Fruit fly (Drosophila melanogaster) whole organism, embryonic: Measurements from ENCODE around the gene Lerp.

Source experiments
- ATbp ChIP-seq: fragments of 200-800 bp; sonication (Bioruptor generic); optimal IDR thresholded peaks from 2 replicates; lab custom pipeline; 2017; ENCODE audit warnings: missing biosample characterization, mild to moderate bottlenecking, missing genetic modification characterization, missing genetic modification reagents
- Atf3 ChIP-seq: fragments of 200-800 bp; sonication (Bioruptor generic); optimal IDR thresholded peaks from 3 replicates; lab custom pipeline; 2016; ENCODE audit warnings: missing biosample characterization, missing genetic modification characterization
- BEAF-32 ChIP-seq: fragments of 200-800 bp; sonication (Bioruptor generic); optimal IDR thresholded peaks from 3 replicates; lab custom pipeline; 2017; ENCODE audit warnings: missing biosample characterization, missing genetic modification characterization, mild to moderate bottlenecking, moderate library complexity, missing genetic modification reagents
- Bgb ChIP-seq: fragments of 200-800 bp; sonication (Bioruptor generic); IDR thresholded peaks from 2 replicates; pipeline ENCODE4 v1.3.6; 2022; ENCODE audit warnings: missing biosample characterization, missing genetic modification characterization; ENCODE audit not compliant: partially characterized antibody
- CG10147 ChIP-seq: fragments of 200-800 bp; sonication (Bioruptor generic); optimal IDR thresholded peaks from 2 replicates; lab custom pipeline; 2019; ENCODE audit warnings: missing biosample characterization, mild to moderate bottlenecking, missing genetic modification characterization, moderate library complexity
- CG10462 ChIP-seq: fragments of 200-800 bp; sonication (Bioruptor generic); optimal IDR thresholded peaks from 2 replicates; lab custom pipeline; 2016; ENCODE audit warnings: missing biosample characterization, missing genetic modification characterization
- CG11085 ChIP-seq: fragments of 200-800 bp; sonication (Bioruptor generic); IDR thresholded peaks from 2 replicates; pipeline ENCODE4 v1.3.6; 2022; ENCODE audit warnings: missing biosample characterization, missing genetic modification characterization
- CG12391 ChIP-seq: fragments of 200-800 bp; sonication (Bioruptor generic); optimal IDR thresholded peaks from 3 replicates; lab custom pipeline; 2018; ENCODE audit warnings: missing biosample characterization, mild to moderate bottlenecking, missing genetic modification characterization, moderate library complexity
- CG14441 ChIP-seq: fragments of 200-800 bp; sonication (Bioruptor generic); IDR thresholded peaks from 2 replicates; pipeline ENCODE4 v1.3.6; 2022; ENCODE audit warnings: missing biosample characterization, missing genetic modification characterization
- CG17385 ChIP-seq: fragments of 200-800 bp; sonication (Bioruptor generic); optimal IDR thresholded peaks from 3 replicates; lab custom pipeline; 2018; ENCODE audit warnings: missing biosample characterization, mild to moderate bottlenecking, missing genetic modification characterization
- CG18262 ChIP-seq: fragments of 200-800 bp; optimal IDR thresholded peaks from 3 replicates; lab custom pipeline; 2019; ENCODE audit warnings: missing biosample characterization, mild to moderate bottlenecking, missing genetic modification characterization, moderate library complexity
- CG2712 ChIP-seq: fragments of 200-800 bp; optimal IDR thresholded peaks from 3 replicates; lab custom pipeline; 2019; ENCODE audit warnings: missing biosample characterization, mild to moderate bottlenecking, missing genetic modification characterization, moderate library complexity
- CG31365 ChIP-seq: fragments of 200-800 bp; sonication (Bioruptor generic); optimal IDR thresholded peaks from 2 replicates; lab custom pipeline; 2018; ENCODE audit warnings: missing biosample characterization, mild to moderate bottlenecking, missing genetic modification characterization
- CG32532 ChIP-seq: fragments of 200-800 bp; sonication (Bioruptor generic); IDR thresholded peaks from 2 replicates; pipeline ENCODE4 v1.3.6; 2022; ENCODE audit warnings: missing biosample characterization, missing genetic modification characterization
- CG3847 ChIP-seq: fragments of 200-800 bp; sonication (Bioruptor generic); IDR thresholded peaks from 2 replicates; pipeline ENCODE4 v1.3.6; 2022; ENCODE audit warnings: missing biosample characterization, missing genetic modification characterization
- CG4360 ChIP-seq: fragments of 200-800 bp; sonication (Bioruptor generic); IDR thresholded peaks from 2 replicates; pipeline ENCODE4 v1.3.6; 2022; ENCODE audit warnings: missing biosample characterization, missing genetic modification characterization
- CG43689 ChIP-seq: fragments of 200-800 bp; sonication (Bioruptor generic); IDR thresholded peaks from 2 replicates; pipeline ENCODE4 v1.3.6; 2022; ENCODE audit warnings: missing biosample characterization, missing genetic modification characterization
- CG7357 ChIP-seq: fragments of 200-800 bp; sonication (Bioruptor generic); IDR thresholded peaks from 3 replicates; pipeline ENCODE4 v1.3.6; 2022; ENCODE audit warnings: missing biosample characterization, missing genetic modification characterization
- CG7745 ChIP-seq: fragments of 200-800 bp; sonication (Bioruptor generic); optimal IDR thresholded peaks from 2 replicates; lab custom pipeline; 2018; ENCODE audit warnings: missing biosample characterization, mild to moderate bottlenecking, missing genetic modification characterization, moderate library complexity
- CG7786 ChIP-seq: fragments of 200-800 bp; sonication (Bioruptor generic); optimal IDR thresholded peaks from 2 replicates; lab custom pipeline; 2016; ENCODE audit warnings: missing biosample characterization, missing genetic modification characterization
- CG8281 ChIP-seq: fragments of 200-800 bp; sonication (Bioruptor generic); optimal IDR thresholded peaks from 2 replicates; lab custom pipeline; 2018; ENCODE audit warnings: missing biosample characterization, mild to moderate bottlenecking, missing genetic modification characterization, moderate library complexity
- CG8290 ChIP-seq, 3 experiments: fragments of 200-800 bp; sonication (Bioruptor generic); optimal IDR thresholded peaks; 2 replicates each; lab custom pipeline; 2016 to 2019; ENCODE audit warnings: missing biosample characterization in 3 of 3, missing genetic modification characterization in 3 of 3, mild to moderate bottlenecking in 2 of 3, moderate library complexity in 1 of 3
- CG8924 ChIP-seq: fragments of 200-800 bp; optimal IDR thresholded peaks from 3 replicates; lab custom pipeline; 2019; ENCODE audit warnings: missing biosample characterization, mild to moderate bottlenecking, missing genetic modification characterization, moderate library complexity
- CG9876 ChIP-seq: fragments of 200-800 bp; sonication (Bioruptor generic); optimal IDR thresholded peaks from 2 replicates; lab custom pipeline; 2016; ENCODE audit warnings: missing biosample characterization, missing genetic modification characterization
- Chrac-16 ChIP-seq: fragments of 200-800 bp; sonication (Bioruptor generic); optimal IDR thresholded peaks from 3 replicates; lab custom pipeline; 2016; ENCODE audit warnings: missing biosample characterization, missing genetic modification characterization
- Gug ChIP-seq: fragments of 200-800 bp; sonication (Bioruptor generic); IDR thresholded peaks from 4 replicates; pipeline ENCODE4 v1.3.6; 2022; ENCODE audit warnings: missing biosample characterization, missing genetic modification characterization
- Hsf ChIP-seq: fragments of 200-800 bp; sonication (Bioruptor generic); optimal IDR thresholded peaks from 3 replicates; lab custom pipeline; 2016; ENCODE audit warnings: missing biosample characterization, missing genetic modification characterization
- Jarid2 ChIP-seq: fragments of 200-800 bp; sonication (Bioruptor generic); optimal IDR thresholded peaks from 3 replicates; lab custom pipeline; 2017; ENCODE audit warnings: mild to moderate bottlenecking, missing biosample characterization, missing genetic modification reagents, missing genetic modification characterization
- MTF-1 ChIP-seq: fragments of 200-800 bp; sonication (Bioruptor generic); optimal IDR thresholded peaks from 2 replicates; lab custom pipeline; 2018; ENCODE audit warnings: missing biosample characterization, mild to moderate bottlenecking, missing genetic modification characterization, borderline replicate concordance
- Max ChIP-seq: fragments of 200-800 bp; sonication (Bioruptor generic); optimal IDR thresholded peaks from 2 replicates; lab custom pipeline; 2016; ENCODE audit warnings: missing biosample characterization, mild to moderate bottlenecking, missing genetic modification characterization
- Myb ChIP-seq: fragments of 200-800 bp; sonication (Bioruptor generic); optimal IDR thresholded peaks from 2 replicates; lab custom pipeline; 2016; ENCODE audit warnings: missing biosample characterization, missing genetic modification characterization
- Nf-YC ChIP-seq: fragments of 200-800 bp; optimal IDR thresholded peaks from 3 replicates; lab custom pipeline; 2019; ENCODE audit warnings: missing biosample characterization, mild to moderate bottlenecking, missing genetic modification characterization, moderate library complexity
- Opbp ChIP-seq: fragments of 200-800 bp; sonication (Bioruptor generic); IDR thresholded peaks from 3 replicates; pipeline ENCODE4 v1.3.6; 2022; ENCODE audit warnings: missing biosample characterization, missing genetic modification characterization; ENCODE audit not compliant: partially characterized antibody
- cad ChIP-seq: fragments of >200 bp; optimal IDR thresholded peaks from 2 replicates; lab custom pipeline; 2017; ENCODE audit warnings: missing biosample characterization, missing genetic modification characterization
- chinmo ChIP-seq: fragments of 200-800 bp; sonication (Bioruptor generic); IDR thresholded peaks from 4 replicates; pipeline ENCODE4 v1.3.6; 2022; ENCODE audit warnings: missing biosample characterization, missing genetic modification characterization; ENCODE audit not compliant: partially characterized antibody
- disco-r ChIP-seq: fragments of 200-800 bp; sonication (Bioruptor generic); optimal IDR thresholded peaks from 2 replicates; lab custom pipeline; 2016; ENCODE audit warnings: missing biosample characterization, missing genetic modification characterization
- dm ChIP-seq: fragments of 200-800 bp; sonication (Bioruptor generic); optimal IDR thresholded peaks from 3 replicates; lab custom pipeline; 2016; ENCODE audit warnings: missing biosample characterization, missing genetic modification characterization
- dmrt99B ChIP-seq: fragments of 200-800 bp; sonication (Bioruptor generic); optimal IDR thresholded peaks from 2 replicates; lab custom pipeline; 2018; ENCODE audit warnings: missing biosample characterization, mild to moderate bottlenecking, missing genetic modification characterization, moderate library complexity
- dysf ChIP-seq: fragments of 200-800 bp; sonication (Bioruptor generic); IDR thresholded peaks from 3 replicates; pipeline ENCODE4 v1.3.6; 2022; ENCODE audit warnings: missing biosample characterization, missing genetic modification characterization
- fd64A ChIP-seq: fragments of 200-800 bp; sonication (Bioruptor generic); optimal IDR thresholded peaks from 3 replicates; lab custom pipeline; 2018; ENCODE audit warnings: missing biosample characterization, mild to moderate bottlenecking, missing genetic modification characterization
- fru ChIP-seq: fragments of >200 bp; optimal IDR thresholded peaks from 2 replicates; lab custom pipeline; 2017
- ftz-f1 ChIP-seq: fragments of 200-800 bp; sonication (Bioruptor generic); optimal IDR thresholded peaks from 2 replicates; lab custom pipeline; 2016; ENCODE audit warnings: missing biosample characterization, missing genetic modification characterization
- lola ChIP-seq, 3 experiments: fragments of >200 bp in 2 of 3; fragments of 200-800 bp in 1 of 3; sonication (Bioruptor generic) in 1 of 3; optimal IDR thresholded peaks; 2 replicates each; lab custom pipeline; 2017 to 2019; ENCODE audit warnings: missing biosample characterization in 3 of 3, missing genetic modification characterization in 3 of 3, mild to moderate bottlenecking in 1 of 3, moderate library complexity in 1 of 3
- pb ChIP-seq: fragments of 200-800 bp; sonication (Bioruptor generic); optimal IDR thresholded peaks from 3 replicates; lab custom pipeline; 2016; ENCODE audit warnings: missing biosample characterization, missing genetic modification characterization
- pita ChIP-seq: fragments of 200-800 bp; sonication (Bioruptor generic); optimal IDR thresholded peaks from 2 replicates; lab custom pipeline; 2017; ENCODE audit warnings: missing biosample characterization, mild to moderate bottlenecking, missing genetic modification characterization
- pnt ChIP-seq: fragments of 200-800 bp; sonication (Bioruptor generic); optimal IDR thresholded peaks from 3 replicates; lab custom pipeline; 2016; ENCODE audit warnings: missing biosample characterization, missing genetic modification characterization
- slbo ChIP-seq: fragments of 200-800 bp; sonication (Bioruptor generic); IDR thresholded peaks from 2 replicates; pipeline ENCODE4 v1.3.6; 2022; ENCODE audit warnings: missing biosample characterization, missing genetic modification characterization
- slp2 ChIP-seq: fragments of 200-800 bp; sonication (Bioruptor generic); optimal IDR thresholded peaks from 2 replicates; lab custom pipeline; 2016; ENCODE audit warnings: missing biosample characterization, missing genetic modification characterization
- tll ChIP-seq, 2 experiments: fragments of 200-800 bp in 1 of 2; fragments of >200 bp in 1 of 2; sonication (Bioruptor generic) in 1 of 2; optimal IDR thresholded peaks; 2 replicates each; lab custom pipeline; 2017 to 2019; ENCODE audit warnings: missing biosample characterization in 2 of 2, missing genetic modification characterization in 2 of 2, mild to moderate bottlenecking in 1 of 2, moderate library complexity in 1 of 2
- tx ChIP-seq: fragments of 200-800 bp; sonication (Bioruptor generic); optimal IDR thresholded peaks from 2 replicates; lab custom pipeline; 2016; ENCODE audit warnings: missing biosample characterization, missing genetic modification characterization

The Lerp gene

dm6 chr3R:26886283-26886689 is 23.4 kb upstream of the Lerp start (continued):
- TF ChIP-seq Max, result no peak
- TF ChIP-seq CG9876 (GFP tag; lab: Kevin White, UChicago), result no peak
- no peak for TF ChIP-seq pnt (GFP tag; lab: Kevin White, UChicago)
- peak; percentile 17 for TF ChIP-seq cad (GFP tag; lab: Kevin White, UChicago)
- TF ChIP-seq CG3847 (GFP tag; lab: Robert Waterston, UW), result no peak
- no peak; the same call in 1 of the 2 replicates for TF ChIP-seq CG32532 (GFP tag; lab: Robert Waterston, UW)
- TF ChIP-seq Jarid2 (GFP tag; lab: Kevin White, UChicago), result peak; percentile 45
- peak; percentile 75 for TF ChIP-seq dysf (GFP tag; lab: Robert Waterston, UW)
- TF ChIP-seq CG31365 (tag; lab: Kevin White, UChicago), result no peak
- TF ChIP-seq Myb (GFP tag; lab: Kevin White, UChicago), result no peak
- TF ChIP-seq lola (GFP tag; optimal IDR thresholded peaks at IDR 0.05; lab: Kevin White, UChicago), result peak in 1 of 3 experiments; percentile 85
- no peak for TF ChIP-seq chinmo (GFP tag; lab: Robert Waterston, UW)
- TF ChIP-seq CG11085 (GFP tag; lab: Robert Waterston, UW), result no peak
- peak; percentile 37 for TF ChIP-seq fd64A (GFP tag; lab: Kevin White, UChicago)
- peak; percentile 67 for TF ChIP-seq dmrt99B (tag; lab: Kevin White, UChicago)
- TF ChIP-seq tx (GFP tag; lab: Kevin White, UChicago), result no peak
- no peak for TF ChIP-seq Atf3
- TF ChIP-seq Bgb, result no peak
- no peak for TF ChIP-seq pb (GFP tag; lab: Kevin White, UChicago)
- peak; percentile 24 for TF ChIP-seq CG8290 (GFP tag; optimal IDR thresholded peaks at IDR 0.05; lab: Kevin White, UChicago)
- peak in 1 of 2 experiments; percentile 21 for TF ChIP-seq CG8290 (tag; optimal IDR thresholded peaks at IDR 0.05; lab: Kevin White, UChicago)
- peak; percentile 60 for TF ChIP-seq CG7745 (tag; lab: Kevin White, UChicago)
- TF ChIP-seq ATbp (GFP tag; lab: Kevin White, UChicago), result peak; percentile 70
- peak; percentile 87 for TF ChIP-seq CG8924
- TF ChIP-seq Gug (GFP tag; lab: Robert Waterston, UW), result peak; percentile 47; the same call in 1 of the 4 replicates
- no peak for TF ChIP-seq CG8281 (tag; lab: Kevin White, UChicago)
- TF ChIP-seq disco-r (GFP tag; lab: Kevin White, UChicago), result no peak
- peak in 1 of 2 experiments; percentile 19 for TF ChIP-seq tll (GFP tag; optimal IDR thresholded peaks at IDR 0.05; lab: Kevin White, UChicago)
- no peak for TF ChIP-seq dm (GFP tag; lab: Kevin White, UChicago)
- peak; percentile 34 for TF ChIP-seq CG10462
- TF ChIP-seq pita, result no peak
- TF ChIP-seq slbo, result peak; percentile 47
- no peak for TF ChIP-seq CG4360 (GFP tag; lab: Robert Waterston, UW)
- no peak for TF ChIP-seq ftz-f1
- TF ChIP-seq CG12391 (tag; lab: Kevin White, UChicago), result peak; percentile 82
- peak; percentile 43 for TF ChIP-seq Chrac-16 (GFP tag; lab: Kevin White, UChicago)
- peak; percentile 43 for TF ChIP-seq CG14441 (GFP tag; lab: Robert Waterston, UW)
- TF ChIP-seq Opbp (GFP tag; lab: Robert Waterston, UW), result no peak
- peak; percentile 47 for TF ChIP-seq CG10147 (GFP tag; lab: Kevin White, UChicago)
- TF ChIP-seq CG17385, result peak; percentile 49
- TF ChIP-seq CG7786 (GFP tag; lab: Kevin White, UChicago), result no peak
- no peak for TF ChIP-seq fru
- TF ChIP-seq CG2712 (tag; lab: Kevin White, UChicago), result peak; percentile 88
- no peak for TF ChIP-seq BEAF-32 (GFP tag; lab: Kevin White, UChicago)
- no peak for TF ChIP-seq slp2 (GFP tag; lab: Kevin White, UChicago)
- peak; percentile 33 for TF ChIP-seq Nf-YC
- peak; percentile 23 for TF ChIP-seq Hsf (GFP tag; lab: Kevin White, UChicago)
- 0 out of 3 replicates have a peak, but pooled peaks have one; percentile 49 for TF ChIP-seq CG7357 (GFP tag; lab: Robert Waterston, UW)
- peak; percentile 20 for TF ChIP-seq MTF-1
- peak; percentile 85 for TF ChIP-seq CG18262 (tag; lab: Kevin White, UChicago)
- no peak for TF ChIP-seq CG43689
